Worm (Caenorhabditis elegans) whole organism, L2 larva: ENCODE measurements around the gene cyp-33C5.

Experiments used
- R02D3.7 ChIP-seq: fragments of 150-350 bp; optimal IDR thresholded peaks from 2 replicates; lab custom pipeline; 2014; ENCODE audit warnings: missing biosample characterization, missing genetic modification characterization
- ZK546.5 ChIP-seq: sonication (generic microtip); optimal IDR thresholded peaks from 2 replicates; lab custom pipeline; 2017; ENCODE audit warnings: missing biosample characterization, missing genetic modification characterization
- dmd-4 ChIP-seq: sonication (generic microtip); optimal IDR thresholded peaks from 2 replicates; lab custom pipeline; 2017; ENCODE audit warnings: missing biosample characterization, missing genetic modification characterization
- lin-11 ChIP-seq: fragments of 150-350 bp; sonication (generic microtip); optimal IDR thresholded peaks from 2 replicates; lab custom pipeline; 2014; ENCODE audit warnings: missing biosample characterization, missing genetic modification characterization, inconsistent platforms, mixed read lengths
- lsy-2 ChIP-seq, 2 experiments: fragments of 150-350 bp in 1 of 2; sonication (generic microtip) in 1 of 2; optimal IDR thresholded peaks; 2 replicates each; lab custom pipeline; 2014 to 2017; ENCODE audit warnings: missing biosample characterization in 2 of 2, missing genetic modification characterization in 2 of 2
- mab-5 ChIP-seq: fragments of 150-350 bp; optimal IDR thresholded peaks from 2 replicates; lab custom pipeline; 2014; ENCODE audit warnings: missing biosample characterization, missing genetic modification characterization
- mdl-1 ChIP-seq, 2 experiments: fragments of 150-350 bp in 1 of 2; sonication (generic microtip) in 1 of 2; optimal IDR thresholded peaks; 2 replicates each; lab custom pipeline; 2017; ENCODE audit warnings: missing biosample characterization in 2 of 2, missing genetic modification characterization in 2 of 2
- nhr-12 ChIP-seq: fragments of 150-350 bp; optimal IDR thresholded peaks from 2 replicates; lab custom pipeline; 2014; ENCODE audit warnings: missing biosample characterization, missing genetic modification characterization
- nhr-25 ChIP-seq: fragments of 150-350 bp; sonication (generic microtip); optimal IDR thresholded peaks from 3 replicates; lab custom pipeline; 2014; ENCODE audit warnings: missing biosample characterization, missing genetic modification characterization
- nhr-77 ChIP-seq: fragments of 150-350 bp; optimal IDR thresholded peaks from 2 replicates; lab custom pipeline; 2014; ENCODE audit warnings: missing biosample characterization, missing genetic modification characterization
- unc-39 ChIP-seq: fragments of 150-350 bp; optimal IDR thresholded peaks from 2 replicates; lab custom pipeline; 2014; ENCODE audit warnings: missing biosample characterization, missing genetic modification characterization
- ztf-1 ChIP-seq: fragments of 200-800 bp; sonication (Bioruptor generic); conservative IDR thresholded peaks from 2 replicates; pipeline ENCODE4 v1.3.6; 2022; ENCODE audit warnings: missing genetic modification characterization, missing compliant biosample characterization
- ztf-4 ChIP-seq: fragments of 150-350 bp; optimal IDR thresholded peaks from 2 replicates; lab custom pipeline; 2014; ENCODE audit warnings: missing biosample characterization, missing genetic modification characterization

DNA sequence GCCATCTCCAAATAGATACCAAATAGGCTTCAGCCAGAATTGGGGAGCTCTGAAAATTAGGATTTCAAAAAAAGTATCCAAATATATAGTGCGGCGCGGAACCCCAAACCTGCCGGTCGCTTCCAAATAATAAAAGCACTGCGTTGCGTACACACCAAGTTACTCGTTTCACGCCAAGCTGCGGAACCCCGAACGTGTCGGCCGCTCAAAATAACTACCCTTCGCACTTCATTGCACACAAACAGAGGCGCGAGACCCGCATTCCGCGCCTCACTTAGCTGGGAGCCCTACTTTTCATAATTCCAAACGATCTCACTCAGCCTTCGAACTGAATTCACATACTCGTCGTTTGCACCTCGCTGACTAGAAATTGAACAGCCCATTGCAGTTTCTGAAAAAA is 45.2 kb upstream of the cyp-33C5 start:
- TF ChIP-seq unc-39 (tag; lab: Kevin White, UChicago) (no peak), mdl-1 (tag; optimal IDR thresholded peaks at IDR 0.05; lab: Kevin White, UChicago) (no peak), mab-5 (no peak), ZK546.5 (no peak), R02D3.7 (no peak), nhr-25 (tag; lab: Kevin White, UChicago) (no peak), lin-11 (tag; lab: Kevin White, UChicago) (no peak), lsy-2 (tag; optimal IDR thresholded peaks at IDR 0.05; lab: Kevin White, UChicago) (no peak), nhr-12 (no peak), nhr-77 (tag; lab: Kevin White, UChicago) (no peak), ztf-1 (GFP tag; lab: Robert Waterston, UW) (no peak), dmd-4 (no peak), ztf-4 (tag; lab: Kevin White, UChicago) (no peak)
